Fruit fly (Drosophila melanogaster) whole organism, embryonic: Measurements from ENCODE around the gene CG13385.

Experiments used
- CG10321 ChIP-seq: fragments of 200-800 bp; sonication (Bioruptor generic); IDR thresholded peaks from 2 replicates; pipeline ENCODE4 v1.3.6; 2022; ENCODE audit warnings: missing biosample characterization, missing genetic modification characterization
- CG10366 ChIP-seq: fragments of 200-800 bp; sonication (Bioruptor generic); IDR thresholded peaks from 2 replicates; pipeline ENCODE4 v1.3.6; 2022; ENCODE audit warnings: missing biosample characterization, missing genetic modification characterization
- CG15011 ChIP-seq: fragments of 200-800 bp; sonication (Bioruptor generic); optimal IDR thresholded peaks from 3 replicates; lab custom pipeline; 2018; ENCODE audit warnings: missing biosample characterization, mild to moderate bottlenecking, missing genetic modification characterization
- CG15514 ChIP-seq: fragments of 200-800 bp; sonication (Bioruptor generic); optimal IDR thresholded peaks from 3 replicates; lab custom pipeline; 2017; ENCODE audit warnings: missing biosample characterization, missing genetic modification characterization, mild to moderate bottlenecking, moderate library complexity, missing genetic modification reagents
- CG16813 ChIP-seq: fragments of 200-800 bp; sonication (Bioruptor generic); IDR thresholded peaks from 3 replicates; pipeline ENCODE4 v1.3.6; 2022; ENCODE audit warnings: missing biosample characterization, missing genetic modification characterization; ENCODE audit not compliant: partially characterized antibody
- CG1792 ChIP-seq: fragments of 200-800 bp; sonication (Bioruptor generic); optimal IDR thresholded peaks from 2 replicates; lab custom pipeline; 2016; ENCODE audit warnings: missing biosample characterization, missing genetic modification characterization
- CG18011 ChIP-seq: fragments of 200-800 bp; sonication (Bioruptor generic); optimal IDR thresholded peaks from 2 replicates; lab custom pipeline; 2017; ENCODE audit warnings: missing biosample characterization, missing genetic modification characterization, mild to moderate bottlenecking, moderate library complexity, missing genotype
- CG2199 ChIP-seq: fragments of 200-800 bp; sonication (Bioruptor generic); IDR thresholded peaks from 3 replicates; pipeline ENCODE4 v1.3.6; 2022; ENCODE audit warnings: missing biosample characterization, missing genetic modification characterization
- CG6175 ChIP-seq: fragments of 200-800 bp; sonication (Bioruptor generic); IDR thresholded peaks from 3 replicates; pipeline ENCODE4 v1.3.6; 2022; ENCODE audit warnings: missing biosample characterization, missing genetic modification characterization
- CG6683 ChIP-seq: fragments of 200-800 bp; sonication (Bioruptor generic); optimal IDR thresholded peaks from 2 replicates; lab custom pipeline; 2017; ENCODE audit warnings: missing biosample characterization, mild to moderate bottlenecking, missing genetic modification characterization, missing genetic modification reagents
- CG7271 ChIP-seq: fragments of 200-800 bp; sonication (Bioruptor generic); optimal IDR thresholded peaks from 2 replicates; lab custom pipeline; 2018; ENCODE audit warnings: missing biosample characterization, mild to moderate bottlenecking, missing genetic modification characterization, moderate library complexity
- CG7745 ChIP-seq: fragments of 200-800 bp; sonication (Bioruptor generic); optimal IDR thresholded peaks from 2 replicates; lab custom pipeline; 2018; ENCODE audit warnings: missing biosample characterization, mild to moderate bottlenecking, missing genetic modification characterization, moderate library complexity
- CG8765 ChIP-seq: fragments of 200-800 bp; sonication (Bioruptor generic); IDR thresholded peaks from 2 replicates; pipeline ENCODE4 v1.3.6; 2022; ENCODE audit warnings: missing biosample characterization, missing genetic modification characterization
- Chrac-16 ChIP-seq: fragments of 200-800 bp; sonication (Bioruptor generic); optimal IDR thresholded peaks from 3 replicates; lab custom pipeline; 2016; ENCODE audit warnings: missing biosample characterization, missing genetic modification characterization
- Dek ChIP-seq: fragments of 200-800 bp; sonication (Bioruptor generic); optimal IDR thresholded peaks from 3 replicates; lab custom pipeline; 2019; ENCODE audit warnings: missing biosample characterization, mild to moderate bottlenecking, missing genetic modification characterization, moderate library complexity
- Dp ChIP-seq: fragments of 200-800 bp; sonication (Bioruptor generic); optimal IDR thresholded peaks from 2 replicates; lab custom pipeline; 2018; ENCODE audit warnings: missing biosample characterization, mild to moderate bottlenecking, missing genetic modification characterization, moderate library complexity
- Ets65A ChIP-seq: fragments of 200-800 bp; sonication (Bioruptor generic); peaks from one replicate; lab custom pipeline; 2016; ENCODE audit warnings: missing biosample characterization, missing genetic modification characterization
- GATAe ChIP-seq: fragments of 200-800 bp; sonication (Bioruptor generic); conservative IDR thresholded peaks from 2 replicates; pipeline ENCODE4 v1.3.6; 2022; ENCODE audit warnings: missing biosample characterization, missing genetic modification characterization
- Gsc ChIP-seq: fragments of 200-800 bp; sonication (Bioruptor generic); IDR thresholded peaks from 2 replicates; pipeline ENCODE4 v1.3.6; 2022; ENCODE audit warnings: missing biosample characterization, missing genetic modification characterization
- Hand ChIP-seq: fragments of 200-800 bp; sonication (Bioruptor generic); optimal IDR thresholded peaks from 2 replicates; lab custom pipeline; 2017; ENCODE audit warnings: mild to moderate bottlenecking, missing biosample characterization, missing genetic modification reagents, missing genetic modification characterization
- Hey ChIP-seq: fragments of 200-800 bp; sonication (Bioruptor generic); optimal IDR thresholded peaks from 3 replicates; lab custom pipeline; 2018; ENCODE audit warnings: missing biosample characterization, mild to moderate bottlenecking, missing genetic modification characterization
- MESR4 ChIP-seq: fragments of 200-800 bp; sonication (Bioruptor generic); optimal IDR thresholded peaks from 2 replicates; lab custom pipeline; 2018; ENCODE audit warnings: missing biosample characterization, mild to moderate bottlenecking, missing genetic modification characterization, moderate library complexity
- Oaz ChIP-seq: fragments of 200-800 bp; sonication (Bioruptor generic); IDR thresholded peaks from 2 replicates; pipeline ENCODE4 v1.3.6; 2022; ENCODE audit warnings: missing biosample characterization, missing genetic modification characterization
- PHDP ChIP-seq: fragments of 200-800 bp; sonication (Bioruptor generic); optimal IDR thresholded peaks from 3 replicates; lab custom pipeline; 2018; ENCODE audit warnings: missing biosample characterization, mild to moderate bottlenecking, missing genetic modification characterization, moderate library complexity
- Pdp1 ChIP-seq, 2 experiments: fragments of 200-800 bp; sonication (Bioruptor generic); optimal IDR thresholded peaks; 3 replicates each; lab custom pipeline; 2016; ENCODE audit warnings: missing biosample characterization in 2 of 2, missing genetic modification characterization in 2 of 2, mild to moderate bottlenecking in 1 of 2, moderate library complexity in 1 of 2
- Poxn ChIP-seq: fragments of 200-800 bp; sonication (Bioruptor generic); IDR thresholded peaks from 2 replicates; pipeline ENCODE4 v1.3.6; 2022; ENCODE audit warnings: missing biosample characterization, missing genetic modification characterization
- Ravus ChIP-seq: fragments of 200-800 bp; sonication (Bioruptor generic); IDR thresholded peaks from 2 replicates; pipeline ENCODE4 v1.3.6; 2022; ENCODE audit warnings: missing biosample characterization, missing genetic modification characterization
- Taf1 ChIP-seq: fragments of 200-800 bp; sonication (Bioruptor generic); IDR thresholded peaks from 2 replicates; pipeline ENCODE4 v1.3.6; 2022; ENCODE audit warnings: missing biosample characterization, missing genetic modification characterization
- amos ChIP-seq: fragments of 200-800 bp; sonication (Bioruptor generic); IDR thresholded peaks from 2 replicates; pipeline ENCODE4 v1.3.6; 2022; ENCODE audit warnings: missing biosample characterization, missing genetic modification characterization; ENCODE audit not compliant: partially characterized antibody
- ase ChIP-seq: fragments of 200-800 bp; sonication (Bioruptor generic); IDR thresholded peaks from 3 replicates; pipeline ENCODE4 v1.3.6; 2022; ENCODE audit warnings: missing biosample characterization, missing genetic modification characterization
- caup ChIP-seq: fragments of 200-800 bp; sonication (Bioruptor generic); optimal IDR thresholded peaks from 3 replicates; lab custom pipeline; 2017; ENCODE audit warnings: missing biosample characterization, mild to moderate bottlenecking, missing genetic modification characterization, moderate library complexity; ENCODE audit not compliant: severe bottlenecking
- crc ChIP-seq: fragments of 200-800 bp; sonication (Bioruptor generic); optimal IDR thresholded peaks from 2 replicates; lab custom pipeline; 2016; ENCODE audit warnings: missing biosample characterization, missing genetic modification characterization
- dpn ChIP-seq, 2 experiments: fragments of 200-800 bp; sonication (Bioruptor generic); optimal IDR thresholded peaks; 3 replicates each; lab custom pipeline; 2016; ENCODE audit warnings: missing biosample characterization in 2 of 2, missing genetic modification characterization in 2 of 2
- exex ChIP-seq: fragments of 200-800 bp; sonication (Bioruptor generic); optimal IDR thresholded peaks from 4 replicates; lab custom pipeline; 2018; ENCODE audit warnings: missing biosample characterization, mild to moderate bottlenecking, missing genetic modification characterization, moderate library complexity
- grn ChIP-seq: fragments of 200-800 bp; sonication (Bioruptor generic); optimal IDR thresholded peaks from 3 replicates; lab custom pipeline; 2017; ENCODE audit warnings: missing biosample characterization, missing genetic modification characterization
- klu ChIP-seq: fragments of 200-800 bp; sonication (Bioruptor generic); IDR thresholded peaks from 2 replicates; pipeline ENCODE4 v1.3.6; 2022; ENCODE audit warnings: missing biosample characterization, missing genetic modification characterization
- lola ChIP-seq, 3 experiments: fragments of >200 bp in 2 of 3; fragments of 200-800 bp in 1 of 3; sonication (Bioruptor generic) in 1 of 3; optimal IDR thresholded peaks; 2 replicates each; lab custom pipeline; 2017 to 2019; ENCODE audit warnings: missing biosample characterization in 3 of 3, missing genetic modification characterization in 3 of 3, mild to moderate bottlenecking in 1 of 3, moderate library complexity in 1 of 3
- p53 ChIP-seq: fragments of 200-800 bp; sonication (Bioruptor generic); optimal IDR thresholded peaks from 2 replicates; lab custom pipeline; 2016; ENCODE audit warnings: missing biosample characterization, missing genetic modification characterization
- pan ChIP-seq, 4 experiments: fragments of >200 bp in 3 of 4; fragments of 200-800 bp in 1 of 4; sonication (Bioruptor generic) in 1 of 4; optimal IDR thresholded peaks in 3 of 4; IDR thresholded peaks in 1 of 4; 2 replicates each; pipeline versions ENCODE4 v1.3.6 to Lab custom; 2017 to 2022; ENCODE audit warnings: missing biosample characterization in 2 of 4, missing genetic modification characterization in 2 of 4, mixed read lengths in 1 of 4
- phol ChIP-seq: fragments of 200-800 bp; sonication (Bioruptor generic); optimal IDR thresholded peaks from 3 replicates; lab custom pipeline; 2018; ENCODE audit warnings: missing biosample characterization, mild to moderate bottlenecking, missing genetic modification characterization, moderate library complexity
- pnt ChIP-seq: fragments of 200-800 bp; sonication (Bioruptor generic); optimal IDR thresholded peaks from 3 replicates; lab custom pipeline; 2016; ENCODE audit warnings: missing biosample characterization, missing genetic modification characterization
- pum ChIP-seq: fragments of 200-800 bp; sonication (Bioruptor generic); optimal IDR thresholded peaks from 2 replicates; lab custom pipeline; 2016; ENCODE audit warnings: missing biosample characterization, missing genetic modification characterization
- slbo ChIP-seq: fragments of 200-800 bp; sonication (Bioruptor generic); IDR thresholded peaks from 2 replicates; pipeline ENCODE4 v1.3.6; 2022; ENCODE audit warnings: missing biosample characterization, missing genetic modification characterization
- sr ChIP-seq: fragments of 200-800 bp; sonication (Bioruptor generic); IDR thresholded peaks from 3 replicates; pipeline ENCODE4 v1.3.6; 2022; ENCODE audit warnings: missing biosample characterization, missing genetic modification characterization
- stc ChIP-seq: fragments of 200-800 bp; sonication (Bioruptor generic); IDR thresholded peaks from 2 replicates; pipeline ENCODE4 v1.3.6; 2022; ENCODE audit warnings: missing biosample characterization, missing genetic modification characterization
- vnd ChIP-seq: fragments of 200-800 bp; sonication (Bioruptor generic); IDR thresholded peaks from 3 replicates; pipeline ENCODE4 v1.3.6; 2022; ENCODE audit warnings: missing biosample characterization, missing genetic modification characterization; ENCODE audit not compliant: partially characterized antibody
- zfh2 ChIP-seq: fragments of 200-800 bp; sonication (Bioruptor generic); optimal IDR thresholded peaks from 2 replicates; lab custom pipeline; 2016; ENCODE audit warnings: missing biosample characterization, missing genetic modification characterization

The CG13385 gene

dm6 chr2L:8414887-8415883, 18.7 kb downstream of the CG13385 start, which contains the start of the genes CG13398 and Akap200 (continued):
- TF ChIP-seq ase (no peak), slbo (GFP tag; lab: Robert Waterston, UW) (peak; percentile 41; the same call in 1 of the 2 replicates), sr (no peak), CG6683 (GFP tag; lab: Kevin White, UChicago) (no peak), phol (peak; percentile 94), pum (GFP tag; lab: Kevin White, UChicago) (no peak), CG10321 (GFP tag; lab: Robert Waterston, UW) (no peak), amos (GFP tag; lab: Robert Waterston, UW) (no peak), grn (GFP tag; lab: Kevin White, UChicago) (peak; percentile 24), CG10366 (no peak), Poxn (no peak), Ets65A (no peak), caup (GFP tag; lab: Kevin White, UChicago) (peak; percentile 2), exex (no peak), dpn (GFP tag; optimal IDR thresholded peaks at IDR 0.05; lab: Kevin White, UChicago) (peak in 1 of 2 experiments; percentile 9), Chrac-16 (GFP tag; lab: Kevin White, UChicago) (no peak), PHDP (tag; lab: Kevin White, UChicago) (no peak), Dek (tag; lab: Kevin White, UChicago) (no peak), crc (GFP tag; lab: Kevin White, UChicago) (no peak), Hey (no peak), stc (GFP tag; lab: Robert Waterston, UW) (no peak), Gsc (GFP tag; lab: Robert Waterston, UW) (no peak), CG6175 (GFP tag; lab: Robert Waterston, UW) (no peak), pnt (no peak), pan (optimal IDR thresholded peaks at IDR 0.05; lab: Kevin White, UChicago) (no peak), pan (GFP tag; optimal IDR thresholded peaks at IDR 0.05 in 1 of 2, IDR thresholded peaks at IDR 0.05 in 1 of 2) (peak in 1 of 2 experiments; percentile 16), CG1792 (no peak), Dp (GFP tag; lab: Kevin White, UChicago) (peak; percentile 49), CG16813 (GFP tag; lab: Robert Waterston, UW) (no peak), vnd (no peak), CG7745 (tag; lab: Kevin White, UChicago) (no peak), CG7271 (tag; lab: Kevin White, UChicago) (no peak), MESR4 (peak; percentile 92), zfh2 (GFP tag; lab: Kevin White, UChicago) (no peak), Oaz (no peak), Taf1 (GFP tag; lab: Robert Waterston, UW) (no peak), p53 (GFP tag; lab: Kevin White, UChicago) (no peak), klu (GFP tag; lab: Robert Waterston, UW) (0 out of 2 replicates have a peak, but pooled peaks have one; percentile 23), CG2199 (no peak), lola (GFP tag; optimal IDR thresholded peaks at IDR 0.05; lab: Kevin White, UChicago) (peak in 1 of 3 experiments; percentile 50), CG15011 (GFP tag; lab: Kevin White, UChicago) (no peak), CG8765 (GFP tag; lab: Robert Waterston, UW) (no peak), GATAe (no peak), CG15514 (peak; percentile 19), Pdp1 (GFP tag; optimal IDR thresholded peaks at IDR 0.05; lab: Kevin White, UChicago) (peak in 1 of 2 experiments; percentile 32), Ravus (GFP tag; lab: Robert Waterston, UW) (no peak), Hand (no peak), CG18011 (GFP tag; lab: Kevin White, UChicago) (no peak)
